Worm (Caenorhabditis elegans): ENCODE measurements around the gene K08D9.6.

- TF ChIP-seq ceh-44 (GFP tag; IDR thresholded peaks at IDR 0.05) (no peak), daf-8 (GFP tag; IDR thresholded peaks at IDR 0.05) (no peak), lim-7 (GFP tag; IDR thresholded peaks at IDR 0.05) (no peak), aly-2 (tag; optimal IDR thresholded peaks at IDR 0.05) (no peak), unc-130 (GFP tag; optimal IDR thresholded peaks at IDR 0.05) (no peak), ZK546.5 (tag; optimal IDR thresholded peaks at IDR 0.05) (no peak), nhr-11 (tag; optimal IDR thresholded peaks at IDR 0.05) (no peak), hif-1 (tag; optimal IDR thresholded peaks at IDR 0.05) (no peak), daf-16 (GFP tag; optimal IDR thresholded peaks at IDR 0.05) (no peak), daf-16 (tag; optimal IDR thresholded peaks at IDR 0.05) (no peak), D1046.2 (GFP tag; IDR thresholded peaks at IDR 0.05) (no peak)
Observed at ce11 chrV:3204433-3204832, 30.4 kb downstream of the K08D9.6 start.
